Worm (Caenorhabditis elegans) whole organism, young adult: Measurements from ENCODE around the gene T21D12.11.

ENCODE experiments used
- B0261.1 ChIP-seq: sonication (generic microtip); optimal IDR thresholded peaks from 2 replicates; lab custom pipeline; 2016; ENCODE audit warnings: mild to moderate bottlenecking, missing genetic modification characterization, moderate library complexity, missing compliant biosample characterization
- B0336.3 ChIP-seq: fragments of 200-800 bp; sonication (Bioruptor generic); IDR thresholded peaks from 2 replicates; pipeline ENCODE4 v1.3.6; 2022; ENCODE audit warnings: missing genetic modification characterization, missing compliant biosample characterization
- C06A6.2 ChIP-seq: fragments of 200-800 bp; sonication (Bioruptor generic); conservative IDR thresholded peaks from 2 replicates; pipeline ENCODE4 v1.3.6; 2022; ENCODE audit warnings: missing genetic modification characterization, missing compliant biosample characterization
- F55B11.4 ChIP-seq: sonication (generic microtip); optimal IDR thresholded peaks from 2 replicates; lab custom pipeline; 2016; ENCODE audit warnings: missing compliant biosample characterization, missing genetic modification characterization, borderline replicate concordance; ENCODE audit not compliant: insufficient read depth
- Y53F4B.3 ChIP-seq: fragments of 200-800 bp; sonication (Bioruptor generic); IDR thresholded peaks from 2 replicates; pipeline ENCODE4 v1.3.6; 2022; ENCODE audit warnings: missing genetic modification reagents, missing genetic modification characterization, missing compliant biosample characterization
- Y53G8AR.9 ChIP-seq: fragments of 200-800 bp; sonication (Bioruptor generic); conservative IDR thresholded peaks from 2 replicates; pipeline ENCODE4 v1.3.6; 2022; ENCODE audit warnings: missing genetic modification reagents, missing genetic modification characterization, missing compliant biosample characterization
- Y95B8A.8 ChIP-seq: fragments of 200-800 bp; sonication (Bioruptor generic); IDR thresholded peaks from 2 replicates; pipeline ENCODE4 v1.3.6; 2022; ENCODE audit warnings: missing genetic modification reagents, missing genetic modification characterization, missing compliant biosample characterization
- akir-1 ChIP-seq: fragments of 200-800 bp; sonication (Bioruptor generic); optimal IDR thresholded peaks from 2 replicates; lab custom pipeline; 2018; ENCODE audit warnings: mild to moderate bottlenecking, missing genetic modification characterization, moderate library complexity, missing compliant biosample characterization
- aptf-3 ChIP-seq: fragments of 200-800 bp; sonication (Bioruptor generic); IDR thresholded peaks from 2 replicates; pipeline ENCODE4 v1.3.6; 2022; ENCODE audit warnings: missing genetic modification characterization, missing compliant biosample characterization
- attf-6 ChIP-seq: fragments of 200-800 bp; sonication (Bioruptor generic); IDR thresholded peaks from 2 replicates; pipeline ENCODE4 v1.3.6; 2022; ENCODE audit warnings: missing genetic modification reagents, missing genetic modification characterization, missing compliant biosample characterization
- ceh-40 ChIP-seq: fragments of 200-800 bp; sonication (Bioruptor generic); IDR thresholded peaks from 2 replicates; pipeline ENCODE4 v1.3.6; 2022; ENCODE audit warnings: missing genetic modification characterization, missing compliant biosample characterization
- dpff-1 ChIP-seq: sonication (generic microtip); optimal IDR thresholded peaks from 2 replicates; lab custom pipeline; 2017; ENCODE audit warnings: mild to moderate bottlenecking, missing genetic modification characterization, missing compliant biosample characterization
- dpl-1 ChIP-seq: fragments of 150-350 bp; optimal IDR thresholded peaks from 2 replicates; lab custom pipeline; 2014; ENCODE audit warnings: missing biosample characterization, missing genetic modification reagents, missing genetic modification characterization
- egrh-3 ChIP-seq: fragments of 200-800 bp; sonication (Bioruptor generic); IDR thresholded peaks from 2 replicates; pipeline ENCODE4 v1.3.6; 2022; ENCODE audit warnings: missing genetic modification reagents, missing genetic modification characterization, missing compliant biosample characterization
- fkh-3 ChIP-seq: sonication (generic microtip); optimal IDR thresholded peaks from 2 replicates; lab custom pipeline; 2016; ENCODE audit warnings: mild to moderate bottlenecking, missing genetic modification characterization, missing compliant biosample characterization
- hmg-20 ChIP-seq: fragments of 200-800 bp; sonication (Bioruptor generic); IDR thresholded peaks from 2 replicates; pipeline ENCODE4 v1.3.6; 2022; ENCODE audit warnings: missing genetic modification reagents, missing genetic modification characterization, missing compliant biosample characterization
- lin-40 ChIP-seq: sonication (generic microtip); optimal IDR thresholded peaks from 2 replicates; lab custom pipeline; 2016; ENCODE audit warnings: missing genetic modification characterization, mild to moderate bottlenecking, missing compliant biosample characterization, missing genotype, missing genetic modification reagents
- lin-54 ChIP-seq: fragments of 200-800 bp; sonication (Bioruptor generic); optimal IDR thresholded peaks from 2 replicates; lab custom pipeline; 2018; ENCODE audit warnings: mild to moderate bottlenecking, missing genetic modification characterization, missing compliant biosample characterization
- madf-10 ChIP-seq: sonication (generic microtip); optimal IDR thresholded peaks from 2 replicates; lab custom pipeline; 2016; ENCODE audit warnings: mild to moderate bottlenecking, missing genetic modification characterization, missing compliant biosample characterization
- madf-3 ChIP-seq: fragments of 200-800 bp; sonication (Bioruptor generic); IDR thresholded peaks from 2 replicates; pipeline ENCODE4 v1.3.6; 2022; ENCODE audit warnings: missing genetic modification reagents, missing genetic modification characterization, missing compliant biosample characterization
- madf-6 ChIP-seq: fragments of 200-800 bp; sonication (Bioruptor generic); IDR thresholded peaks from 2 replicates; pipeline ENCODE4 v1.3.6; 2022; ENCODE audit warnings: missing genetic modification reagents, missing genetic modification characterization, missing compliant biosample characterization
- mel-28 ChIP-seq: sonication (generic microtip); optimal IDR thresholded peaks from 2 replicates; lab custom pipeline; 2016; ENCODE audit warnings: borderline replicate concordance, mild to moderate bottlenecking, missing genetic modification characterization, missing compliant biosample characterization
- nfyb-1 ChIP-seq: fragments of 200-800 bp; sonication (Bioruptor generic); IDR thresholded peaks from 2 replicates; pipeline ENCODE4 v1.3.6; 2022; ENCODE audit warnings: missing genetic modification reagents, missing genetic modification characterization, missing compliant biosample characterization
- rpc-1 ChIP-seq, 2 experiments: fragments of 150-350 bp in 1 of 2; sonication (generic microtip) in 1 of 2; optimal IDR thresholded peaks; 2 replicates each; lab custom pipeline; 2014 to 2018; ENCODE audit warnings: missing biosample characterization in 1 of 2, missing genetic modification characterization in 1 of 2, missing genetic modification reagents in 1 of 2, missing genotype in 1 of 2
- sdz-38 ChIP-seq: sonication (generic microtip); optimal IDR thresholded peaks from 2 replicates; lab custom pipeline; 2016; ENCODE audit warnings: missing genotype, missing genetic modification characterization, missing compliant biosample characterization
- sea-2 ChIP-seq: fragments of 200-800 bp; sonication (Bioruptor generic); IDR thresholded peaks from 2 replicates; pipeline ENCODE4 v1.3.6; 2022; ENCODE audit warnings: missing genetic modification characterization, missing compliant biosample characterization
- snpc-1.3 ChIP-seq: sonication (generic microtip); optimal IDR thresholded peaks from 2 replicates; lab custom pipeline; 2017; ENCODE audit warnings: missing genetic modification characterization, mild to moderate bottlenecking, missing compliant biosample characterization, antibody characterized with exemption, moderate library complexity, missing genotype, missing genetic modification reagents; ENCODE audit not compliant: insufficient read depth
- somi-1 ChIP-seq: fragments of 200-800 bp; sonication (Bioruptor generic); optimal IDR thresholded peaks from 2 replicates; lab custom pipeline; 2018; ENCODE audit warnings: mild to moderate bottlenecking, missing genetic modification characterization, missing compliant biosample characterization
- tlf-1 ChIP-seq: fragments of 200-800 bp; sonication (Bioruptor generic); optimal IDR thresholded peaks from 2 replicates; lab custom pipeline; 2018; ENCODE audit warnings: mild to moderate bottlenecking, missing genetic modification characterization, missing compliant biosample characterization
- unc-62 ChIP-seq: fragments of 150-350 bp; optimal IDR thresholded peaks from 2 replicates; lab custom pipeline; 2014; ENCODE audit warnings: missing biosample characterization, missing genetic modification reagents, missing genetic modification characterization
- xnd-1 ChIP-seq: sonication (generic microtip); optimal IDR thresholded peaks from 2 replicates; lab custom pipeline; 2016; ENCODE audit warnings: missing genotype, missing genetic modification reagents, missing genetic modification characterization, missing compliant biosample characterization
- zim-3 ChIP-seq: sonication (generic microtip); optimal IDR thresholded peaks from 2 replicates; lab custom pipeline; 2017; ENCODE audit warnings: mild to moderate bottlenecking, missing genetic modification characterization, moderate library complexity, missing compliant biosample characterization
- ztf-26 ChIP-seq: sonication (generic microtip); optimal IDR thresholded peaks from 2 replicates; lab custom pipeline; 2017; ENCODE audit warnings: missing genetic modification characterization, missing compliant biosample characterization
- ztf-28 ChIP-seq: fragments of 200-800 bp; sonication (Bioruptor generic); IDR thresholded peaks from 2 replicates; pipeline ENCODE4 v1.3.6; 2022; ENCODE audit warnings: missing genetic modification reagents, missing genetic modification characterization, missing compliant biosample characterization
- ztf-3 ChIP-seq: fragments of 200-800 bp; sonication (Bioruptor generic); optimal IDR thresholded peaks from 2 replicates; lab custom pipeline; 2018; ENCODE audit warnings: mild to moderate bottlenecking, missing genetic modification characterization, missing compliant biosample characterization

T21D12.11 gene

ce11 chrIV:306572-306971 is 37.4 kb downstream of the T21D12.11 start (continued):
- no peak for TF ChIP-seq dpff-1
- no peak for TF ChIP-seq Y53G8AR.9 (GFP tag; lab: Robert Waterston, UW)

DNA sequence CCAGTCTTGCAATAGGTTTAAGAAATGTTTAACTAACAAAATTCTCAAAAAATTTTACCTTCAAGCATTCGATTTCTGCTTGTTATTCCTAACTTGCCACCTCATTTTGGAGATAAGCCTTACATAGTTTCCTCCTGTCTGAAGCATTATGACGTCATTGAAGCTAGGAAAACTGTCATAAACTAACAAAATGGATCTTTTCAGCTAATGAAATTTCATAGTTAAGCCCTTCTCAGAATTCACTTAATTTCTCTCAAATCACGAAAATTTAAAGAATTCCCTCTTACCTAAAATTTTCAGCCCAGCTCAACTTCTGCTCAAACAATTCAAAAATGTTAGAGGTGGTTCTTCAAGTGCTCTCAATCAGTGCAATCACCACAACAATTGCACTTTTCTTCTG is 38.0 kb downstream of the T21D12.11 start, which contains the start of gene swt-1:
swt-1 (plus strand) TSS at position 301 of the 400 bp plus-strand sequence.
- no peak for TF ChIP-seq ztf-28 (GFP tag; lab: Robert Waterston, UW)
- no peak for TF ChIP-seq hmg-20 (GFP tag; lab: Robert Waterston, UW)
- TF ChIP-seq dpff-1 = no peak
- no peak for TF ChIP-seq xnd-1 (tag; lab: Kevin White, UChicago)
- no peak for TF ChIP-seq fkh-3 (tag; lab: Kevin White, UChicago)
- no peak for TF ChIP-seq ceh-40 (GFP tag; lab: Robert Waterston, UW)
- TF ChIP-seq lin-54 (GFP tag; lab: Kevin White, UChicago) = no peak
- TF ChIP-seq egrh-3 (GFP tag; lab: Robert Waterston, UW) = no peak
- TF ChIP-seq akir-1 (GFP tag; lab: Kevin White, UChicago) = no peak
- TF ChIP-seq Y95B8A.8 (GFP tag; lab: Robert Waterston, UW) = no peak
- TF ChIP-seq unc-62 = no peak
- no peak for TF ChIP-seq mel-28
- no peak for TF ChIP-seq B0261.1 (tag; lab: Kevin White, UChicago)
- TF ChIP-seq nfyb-1 (GFP tag; lab: Robert Waterston, UW) = no peak
- TF ChIP-seq madf-3 = no peak
- TF ChIP-seq sea-2 (GFP tag; lab: Robert Waterston, UW) = no peak
- TF ChIP-seq attf-6 (GFP tag; lab: Robert Waterston, UW) = no peak

DNA sequence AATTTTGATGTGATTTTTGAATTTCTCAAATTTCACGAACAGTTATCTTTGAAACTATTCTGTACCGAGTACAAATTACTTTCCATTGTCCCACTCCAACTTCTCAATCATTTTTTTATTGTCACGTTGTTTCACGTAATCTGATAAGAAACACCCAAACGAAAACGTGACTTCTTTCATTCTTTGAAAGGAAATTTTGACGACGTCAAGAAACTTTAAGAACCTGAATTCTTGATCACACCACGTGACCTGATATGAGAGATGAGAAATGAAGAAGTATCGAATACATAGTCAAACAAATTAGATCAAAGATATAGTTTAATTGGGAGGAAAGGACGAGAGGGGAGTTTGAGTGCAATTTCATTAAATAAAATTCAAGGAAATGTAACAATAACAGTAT is 40.3 kb downstream of the T21D12.11 start:
- TF ChIP-seq lin-40 = peak; percentile 32
- no peak for TF ChIP-seq rpc-1 (optimal IDR thresholded peaks at IDR 0.05; lab: Kevin White, UChicago)
- no peak for TF ChIP-seq rpc-1 (tag; optimal IDR thresholded peaks at IDR 0.05; lab: Kevin White, UChicago)
- no peak for TF ChIP-seq dpff-1
- 0 out of 2 replicates have a peak, but pooled peaks have one; percentile 18 for TF ChIP-seq C06A6.2 (GFP tag; lab: Robert Waterston, UW)
- TF ChIP-seq ztf-26 (tag; lab: Kevin White, UChicago) = peak; percentile 63
- 0 out of 2 replicates have a peak, but pooled peaks have one; percentile 29 for TF ChIP-seq nfyb-1 (GFP tag; lab: Robert Waterston, UW)
- no peak for TF ChIP-seq madf-10
- TF ChIP-seq somi-1 (GFP tag; lab: Kevin White, UChicago) = peak; percentile 60
- TF ChIP-seq snpc-1.3 = no peak
- TF ChIP-seq, all 124 proteins: peak for 5

ce11 chrIV:313615-314014 is 44.4 kb downstream of the T21D12.11 start, which contains the start of gene snai-1:
Gene snai-1 (minus strand): TSS chrIV:313715.
- TF ChIP-seq Y53F4B.3 (GFP tag; lab: Robert Waterston, UW) (no peak), zim-3 (no peak), dpl-1 (GFP tag; lab: Kevin White, UChicago) (no peak), snpc-1.3 (no peak), C06A6.2 (GFP tag; lab: Robert Waterston, UW) (no peak), sdz-38 (no peak), ztf-3 (GFP tag; lab: Kevin White, UChicago) (no peak), tlf-1 (GFP tag; lab: Kevin White, UChicago) (no peak), aptf-3 (GFP tag; lab: Robert Waterston, UW) (no peak), B0336.3 (no peak), F55B11.4 (tag; lab: Kevin White, UChicago) (no peak), madf-6 (no peak)
- TF ChIP-seq, all 124 proteins: peak for 0
